Fruit fly (Drosophila melanogaster) whole organism, embryonic: ENCODE measurements around the gene Doa.

Experiments used
- Atf3 ChIP-seq: fragments of 200-800 bp; sonication (Bioruptor generic); optimal IDR thresholded peaks from 3 replicates; lab custom pipeline; 2016; ENCODE audit warnings: missing biosample characterization, missing genetic modification characterization
- CG10654 ChIP-seq: fragments of 200-800 bp; sonication (Bioruptor generic); optimal IDR thresholded peaks from 2 replicates; lab custom pipeline; 2016; ENCODE audit warnings: missing biosample characterization, missing genetic modification characterization
- CG12236 ChIP-seq: fragments of 200-800 bp; sonication (Bioruptor generic); optimal IDR thresholded peaks from 2 replicates; lab custom pipeline; 2016; ENCODE audit warnings: missing biosample characterization, missing genetic modification characterization
- CG12744 ChIP-seq: fragments of 200-800 bp; sonication (Bioruptor generic); optimal IDR thresholded peaks from 2 replicates; lab custom pipeline; 2016; ENCODE audit warnings: missing biosample characterization, missing genetic modification characterization
- CG12769 ChIP-seq: fragments of 200-800 bp; sonication (Bioruptor generic); optimal IDR thresholded peaks from 2 replicates; lab custom pipeline; 2019; ENCODE audit warnings: missing biosample characterization, mild to moderate bottlenecking, missing genetic modification characterization, moderate library complexity
- CG14050 ChIP-seq: fragments of 200-800 bp; sonication (Bioruptor generic); IDR thresholded peaks from 3 replicates; pipeline ENCODE4 v1.3.6; 2022; ENCODE audit warnings: missing biosample characterization, missing genetic modification characterization
- CG17186 ChIP-seq: fragments of 200-800 bp; sonication (Bioruptor generic); optimal IDR thresholded peaks from 3 replicates; lab custom pipeline; 2017; ENCODE audit warnings: missing biosample characterization, missing genetic modification reagents, missing genetic modification characterization
- CG18011 ChIP-seq: fragments of 200-800 bp; sonication (Bioruptor generic); optimal IDR thresholded peaks from 2 replicates; lab custom pipeline; 2017; ENCODE audit warnings: missing biosample characterization, missing genetic modification characterization, mild to moderate bottlenecking, moderate library complexity, missing genotype
- CG18262 ChIP-seq: fragments of 200-800 bp; optimal IDR thresholded peaks from 3 replicates; lab custom pipeline; 2019; ENCODE audit warnings: missing biosample characterization, mild to moderate bottlenecking, missing genetic modification characterization, moderate library complexity
- CG3065 ChIP-seq: fragments of 200-800 bp; sonication (Bioruptor generic); optimal IDR thresholded peaks from 2 replicates; lab custom pipeline; 2016; ENCODE audit warnings: missing biosample characterization, missing genetic modification characterization
- CG31224 ChIP-seq: fragments of 200-800 bp; sonication (Bioruptor generic); IDR thresholded peaks from 2 replicates; pipeline ENCODE4 v1.3.6; 2022; ENCODE audit warnings: missing biosample characterization, missing genetic modification characterization
- CG3163 ChIP-seq: fragments of 200-800 bp; sonication (Bioruptor generic); optimal IDR thresholded peaks from 3 replicates; lab custom pipeline; 2016; ENCODE audit warnings: missing biosample characterization, missing genetic modification characterization
- CG3726 ChIP-seq: fragments of 200-800 bp; sonication (Bioruptor generic); IDR thresholded peaks from 3 replicates; pipeline ENCODE4, ENCODE4 v1.3.6; 2022; ENCODE audit warnings: missing biosample characterization, missing genetic modification characterization
- CG3838 ChIP-seq: fragments of 200-800 bp; sonication (Bioruptor generic); optimal IDR thresholded peaks from 3 replicates; lab custom pipeline; 2016; ENCODE audit warnings: missing biosample characterization, missing genetic modification characterization
- CG4328 ChIP-seq: fragments of 200-800 bp; sonication (Bioruptor generic); optimal IDR thresholded peaks from 3 replicates; lab custom pipeline; 2017; ENCODE audit warnings: missing biosample characterization, missing genetic modification reagents, missing genetic modification characterization
- CG4360 ChIP-seq: fragments of 200-800 bp; sonication (Bioruptor generic); IDR thresholded peaks from 2 replicates; pipeline ENCODE4 v1.3.6; 2022; ENCODE audit warnings: missing biosample characterization, missing genetic modification characterization
- CG4820 ChIP-seq: fragments of 200-800 bp; sonication (Bioruptor generic); optimal IDR thresholded peaks from 3 replicates; lab custom pipeline; 2016; ENCODE audit warnings: missing biosample characterization, missing genetic modification characterization
- CG6813 ChIP-seq: fragments of 200-800 bp; sonication (Bioruptor generic); optimal IDR thresholded peaks from 2 replicates; lab custom pipeline; 2017; ENCODE audit warnings: missing biosample characterization, missing genetic modification characterization, mild to moderate bottlenecking, moderate library complexity, missing genetic modification reagents
- CG9609 ChIP-seq: fragments of 200-800 bp; sonication (Bioruptor generic); optimal IDR thresholded peaks from 3 replicates; lab custom pipeline; 2016; ENCODE audit warnings: missing biosample characterization, missing genetic modification characterization
- Ets65A ChIP-seq: fragments of 200-800 bp; sonication (Bioruptor generic); peaks from one replicate; lab custom pipeline; 2016; ENCODE audit warnings: missing biosample characterization, missing genetic modification characterization
- Ets97D ChIP-seq: fragments of 200-800 bp; sonication (Bioruptor generic); optimal IDR thresholded peaks from 3 replicates; lab custom pipeline; 2016; ENCODE audit warnings: missing biosample characterization, missing genetic modification characterization
- Fer3 ChIP-seq: fragments of 200-800 bp; sonication (Bioruptor generic); optimal IDR thresholded peaks from 2 replicates; lab custom pipeline; 2018; ENCODE audit warnings: missing biosample characterization, mild to moderate bottlenecking, missing genetic modification characterization, moderate library complexity
- GATAe ChIP-seq: fragments of 200-800 bp; sonication (Bioruptor generic); conservative IDR thresholded peaks from 2 replicates; pipeline ENCODE4 v1.3.6; 2022; ENCODE audit warnings: missing biosample characterization, missing genetic modification characterization
- HmgZ ChIP-seq: fragments of 200-800 bp; sonication (Bioruptor generic); optimal IDR thresholded peaks from 2 replicates; lab custom pipeline; 2018; ENCODE audit warnings: missing biosample characterization, mild to moderate bottlenecking, missing genetic modification characterization
- Meics ChIP-seq: fragments of 200-800 bp; sonication (Bioruptor generic); optimal IDR thresholded peaks from 2 replicates; lab custom pipeline; 2017; ENCODE audit warnings: missing biosample characterization, mild to moderate bottlenecking, missing genetic modification characterization
- Nf-YC ChIP-seq: fragments of 200-800 bp; optimal IDR thresholded peaks from 3 replicates; lab custom pipeline; 2019; ENCODE audit warnings: missing biosample characterization, mild to moderate bottlenecking, missing genetic modification characterization, moderate library complexity
- Ptx1 ChIP-seq: fragments of 200-800 bp; sonication (Bioruptor generic); IDR thresholded peaks from 2 replicates; pipeline ENCODE4 v1.3.6; 2022; ENCODE audit warnings: missing biosample characterization, missing genetic modification characterization
- Ravus ChIP-seq: fragments of 200-800 bp; sonication (Bioruptor generic); IDR thresholded peaks from 2 replicates; pipeline ENCODE4 v1.3.6; 2022; ENCODE audit warnings: missing biosample characterization, missing genetic modification characterization
- Side ChIP-seq: fragments of 200-800 bp; sonication (Bioruptor generic); optimal IDR thresholded peaks from 2 replicates; lab custom pipeline; 2016; ENCODE audit warnings: missing biosample characterization, missing genetic modification characterization
- Taf1 ChIP-seq: fragments of 200-800 bp; sonication (Bioruptor generic); IDR thresholded peaks from 2 replicates; pipeline ENCODE4 v1.3.6; 2022; ENCODE audit warnings: missing biosample characterization, missing genetic modification characterization
- Trl ChIP-seq, 3 experiments: fragments of >200 bp in 2 of 3; fragments of 200-800 bp in 1 of 3; sonication (Bioruptor generic) in 1 of 3; optimal IDR thresholded peaks; 2 replicates in 1 of 3; 3 replicates in 2 of 3; lab custom pipeline; 2016 to 2017; ENCODE audit warnings: missing biosample characterization in 1 of 3, missing genetic modification characterization in 1 of 3
- YL-1 ChIP-seq: fragments of 200-800 bp; sonication (Bioruptor generic); optimal IDR thresholded peaks from 3 replicates; lab custom pipeline; 2017; ENCODE audit warnings: missing biosample characterization, mild to moderate bottlenecking, missing genetic modification characterization
- amos ChIP-seq: fragments of 200-800 bp; sonication (Bioruptor generic); IDR thresholded peaks from 2 replicates; pipeline ENCODE4 v1.3.6; 2022; ENCODE audit warnings: missing biosample characterization, missing genetic modification characterization; ENCODE audit not compliant: partially characterized antibody
- ci ChIP-seq: fragments of 200-800 bp; sonication (Bioruptor generic); IDR thresholded peaks from 3 replicates; pipeline ENCODE4 v1.3.6; 2022; ENCODE audit warnings: missing biosample characterization, missing genetic modification characterization
- dpn ChIP-seq, 2 experiments: fragments of 200-800 bp; sonication (Bioruptor generic); optimal IDR thresholded peaks; 3 replicates each; lab custom pipeline; 2016; ENCODE audit warnings: missing biosample characterization in 2 of 2, missing genetic modification characterization in 2 of 2
- dysf ChIP-seq: fragments of 200-800 bp; sonication (Bioruptor generic); IDR thresholded peaks from 3 replicates; pipeline ENCODE4 v1.3.6; 2022; ENCODE audit warnings: missing biosample characterization, missing genetic modification characterization
- fru ChIP-seq: fragments of >200 bp; optimal IDR thresholded peaks from 2 replicates; lab custom pipeline; 2017
- ftz-f1 ChIP-seq: fragments of 200-800 bp; sonication (Bioruptor generic); optimal IDR thresholded peaks from 2 replicates; lab custom pipeline; 2016; ENCODE audit warnings: missing biosample characterization, missing genetic modification characterization
- kah ChIP-seq: fragments of 200-800 bp; sonication (Bioruptor generic); optimal IDR thresholded peaks from 2 replicates; lab custom pipeline; 2018; ENCODE audit warnings: missing biosample characterization, mild to moderate bottlenecking, missing genetic modification characterization
- knrl ChIP-seq: fragments of 200-800 bp; sonication (Bioruptor generic); IDR thresholded peaks from 3 replicates; pipeline ENCODE4 v1.3.6; 2022; ENCODE audit warnings: missing biosample characterization, missing genetic modification characterization; ENCODE audit not compliant: partially characterized antibody
- lmd ChIP-seq: fragments of 200-800 bp; sonication (Bioruptor generic); IDR thresholded peaks from 2 replicates; pipeline ENCODE4 v1.3.6; 2022; ENCODE audit warnings: missing biosample characterization, missing genetic modification characterization
- pho ChIP-seq: fragments of 200-800 bp; sonication (Bioruptor generic); optimal IDR thresholded peaks from 2 replicates; lab custom pipeline; 2016; ENCODE audit warnings: missing biosample characterization, missing genetic modification characterization
- prd ChIP-seq, 3 experiments: fragments of >200 bp in 2 of 3; fragments of 200-800 bp in 1 of 3; sonication (Bioruptor generic) in 1 of 3; optimal IDR thresholded peaks in 2 of 3; IDR thresholded peaks in 1 of 3; 2 replicates in 2 of 3; 3 replicates in 1 of 3; pipeline versions ENCODE4 v1.3.6 to Lab custom; 2017 to 2022; ENCODE audit warnings: missing biosample characterization in 1 of 3, missing genetic modification characterization in 1 of 3
- sisA ChIP-seq: fragments of 200-800 bp; sonication (Bioruptor generic); IDR thresholded peaks from 2 replicates; pipeline ENCODE4 v1.3.6; 2022; ENCODE audit warnings: missing biosample characterization, missing genetic modification characterization
- slbo ChIP-seq: fragments of 200-800 bp; sonication (Bioruptor generic); IDR thresholded peaks from 2 replicates; pipeline ENCODE4 v1.3.6; 2022; ENCODE audit warnings: missing biosample characterization, missing genetic modification characterization
- unc-4 ChIP-seq: fragments of 200-800 bp; sonication (Bioruptor generic); IDR thresholded peaks from 2 replicates; pipeline ENCODE4 v1.3.6; 2022; ENCODE audit warnings: missing biosample characterization, missing genetic modification characterization; ENCODE audit not compliant: partially characterized antibody
- vnd ChIP-seq: fragments of 200-800 bp; sonication (Bioruptor generic); IDR thresholded peaks from 3 replicates; pipeline ENCODE4 v1.3.6; 2022; ENCODE audit warnings: missing biosample characterization, missing genetic modification characterization; ENCODE audit not compliant: partially characterized antibody
- z ChIP-seq: fragments of 200-800 bp; sonication (Bioruptor generic); IDR thresholded peaks from 3 replicates; pipeline ENCODE4 v1.3.6; 2022; ENCODE audit warnings: missing biosample characterization, missing genetic modification characterization
- zf30C ChIP-seq: fragments of 200-800 bp; sonication (Bioruptor generic); optimal IDR thresholded peaks from 3 replicates; lab custom pipeline; 2018; ENCODE audit warnings: missing biosample characterization, mild to moderate bottlenecking, missing genetic modification characterization

The Doa gene

DNA sequence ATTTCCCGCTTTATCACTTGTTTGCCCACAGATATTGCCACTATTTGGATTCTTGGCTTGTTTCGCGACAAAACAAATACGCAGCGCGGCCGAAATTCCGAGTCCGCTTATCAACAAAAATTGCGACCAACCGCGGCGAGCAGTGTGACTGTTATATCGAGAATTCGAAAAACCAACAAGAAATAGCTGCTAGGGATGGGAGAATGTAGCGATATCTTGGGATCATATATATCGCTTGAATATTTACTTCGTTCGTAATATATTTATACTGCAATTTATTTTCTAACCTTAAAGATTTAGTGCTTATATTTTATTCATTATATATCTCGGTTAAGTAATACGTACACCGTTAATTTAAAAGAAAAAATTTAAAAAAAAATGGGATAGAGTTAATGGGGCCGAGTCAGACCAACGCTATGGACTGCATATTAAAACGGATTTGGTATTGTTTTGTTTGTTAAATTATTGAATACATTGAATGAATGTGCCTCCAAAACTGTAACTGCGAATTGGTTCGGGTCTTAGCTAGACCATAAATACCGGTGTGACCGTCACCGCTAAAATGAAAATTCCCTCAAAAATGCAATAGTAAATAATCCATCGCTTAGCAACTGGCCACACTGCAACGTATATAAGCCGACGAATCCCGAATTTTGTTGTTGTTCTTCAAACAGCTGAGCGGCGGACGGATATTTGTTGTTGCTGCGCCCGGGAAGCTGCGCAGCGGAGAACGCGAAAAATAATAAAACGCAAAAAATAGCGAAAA is 43.1 kb upstream of the Doa start, which contains the start of the genes Apc and spg (continued):
- TF ChIP-seq vnd (GFP tag; lab: Robert Waterston, UW) (peak; percentile 64), Ets97D (GFP tag; lab: Kevin White, UChicago) (peak; percentile 63), GATAe (GFP tag; lab: Robert Waterston, UW) (no peak; the same call in 1 of the 2 replicates), CG3838 (GFP tag; lab: Kevin White, UChicago) (peak; percentile 32), prd (optimal IDR thresholded peaks at IDR 0.05; lab: Kevin White, UChicago) (no peak), prd (GFP tag; IDR thresholded peaks at IDR 0.05; lab: Robert Waterston, UW) (peak; percentile 30; the same call in 2 of the 3 replicates), CG18011 (GFP tag; lab: Kevin White, UChicago) (no peak), z (GFP tag; lab: Robert Waterston, UW) (no peak), dpn (GFP tag; optimal IDR thresholded peaks at IDR 0.05; lab: Kevin White, UChicago) (no peak), CG14050 (GFP tag; lab: Robert Waterston, UW) (peak; percentile 44; the same call in 2 of the 3 replicates), CG3065 (GFP tag; lab: Kevin White, UChicago) (no peak), YL-1 (GFP tag; lab: Kevin White, UChicago) (peak; percentile 70), CG9609 (GFP tag; lab: Kevin White, UChicago) (no peak), knrl (GFP tag; lab: Robert Waterston, UW) (peak; percentile 80), CG4820 (no peak), ftz-f1 (GFP tag; lab: Kevin White, UChicago) (no peak), HmgZ (tag; lab: Kevin White, UChicago) (peak; percentile 38), sisA (GFP tag; lab: Robert Waterston, UW) (no peak), CG3726 (GFP tag; lab: Robert Waterston, UW) (no peak), CG12744 (GFP tag; lab: Kevin White, UChicago) (no peak), CG12236 (GFP tag; lab: Kevin White, UChicago) (no peak), CG18262 (tag; lab: Kevin White, UChicago) (peak; percentile 44), dysf (GFP tag; lab: Robert Waterston, UW) (peak; percentile 31; the same call in 1 of the 3 replicates), zf30C (no peak), slbo (GFP tag; lab: Robert Waterston, UW) (peak; percentile 47), ci (GFP tag; lab: Robert Waterston, UW) (peak; percentile 86), Ets65A (peak; percentile 84), Side (GFP tag; lab: Kevin White, UChicago) (peak; percentile 37), Nf-YC (tag; lab: Kevin White, UChicago) (peak; percentile 46), Trl (optimal IDR thresholded peaks at IDR 0.05; lab: Kevin White, UChicago) (no peak), Trl (GFP tag; optimal IDR thresholded peaks at IDR 0.05; lab: Kevin White, UChicago) (peak; percentile 48), Meics (GFP tag; lab: Kevin White, UChicago) (peak; percentile 61), CG12769 (tag; lab: Kevin White, UChicago) (peak; percentile 84), amos (GFP tag; lab: Robert Waterston, UW) (peak; percentile 76), CG4360 (peak; percentile 95), CG3163 (GFP tag; lab: Kevin White, UChicago) (peak; percentile 36), CG17186 (peak; percentile 36), kah (GFP tag; lab: Kevin White, UChicago) (peak; percentile 35), Fer3 (tag; lab: Kevin White, UChicago) (peak; percentile 29), pho (GFP tag; lab: Kevin White, UChicago) (peak; percentile 18), fru (lab: Kevin White, UChicago) (no peak), Atf3 (GFP tag; lab: Kevin White, UChicago) (peak; percentile 4), unc-4 (GFP tag; lab: Robert Waterston, UW) (peak; percentile 72), CG10654 (GFP tag; lab: Kevin White, UChicago) (no peak), Taf1 (no peak), CG6813 (peak; percentile 61), lmd (GFP tag; lab: Robert Waterston, UW) (no peak), Ravus (GFP tag; lab: Robert Waterston, UW) (no peak), Ptx1 (GFP tag; lab: Robert Waterston, UW) (no peak; the same call in 1 of the 2 replicates), CG4328 (GFP tag; lab: Kevin White, UChicago) (peak; percentile 6), CG31224 (GFP tag; lab: Robert Waterston, UW) (no peak)
